Fruit fly (Drosophila melanogaster) whole organism, prepupa: ENCODE results near the gene CG4020.
A peak's percentile ranks its signal among the peaks of the same experiment; 100 is the strongest.

Experiments used
- Blimp-1 ChIP-seq: fragments of 200-800 bp; sonication (Bioruptor generic); optimal IDR thresholded peaks from 3 replicates; lab custom pipeline; 2017; ENCODE audit warnings: missing biosample characterization, missing genetic modification characterization, mild to moderate bottlenecking, moderate library complexity, missing genetic modification reagents
- CG10631 ChIP-seq: fragments of 200-800 bp; sonication (Bioruptor generic); optimal IDR thresholded peaks from 2 replicates; lab custom pipeline; 2016; ENCODE audit warnings: missing biosample characterization, missing genetic modification characterization
- CG11294 ChIP-seq: fragments of 200-800 bp; sonication (Bioruptor generic); IDR thresholded peaks from 2 replicates; pipeline ENCODE4 v1.3.6; 2022; ENCODE audit warnings: missing biosample characterization, missing genetic modification characterization
- CG11902 ChIP-seq: fragments of 200-800 bp; sonication (Bioruptor generic); optimal IDR thresholded peaks from 3 replicates; lab custom pipeline; 2016; ENCODE audit warnings: missing biosample characterization, missing genetic modification characterization
- CG15336 ChIP-seq: fragments of 200-800 bp; sonication (Bioruptor generic); IDR thresholded peaks from 2 replicates; pipeline ENCODE4 v1.3.6; 2022; ENCODE audit warnings: missing biosample characterization, missing genetic modification characterization
- CG1621 ChIP-seq: fragments of 200-800 bp; sonication (Bioruptor generic); optimal IDR thresholded peaks from 3 replicates; lab custom pipeline; 2018; ENCODE audit warnings: missing biosample characterization, mild to moderate bottlenecking, missing genetic modification characterization
- CG3032 ChIP-seq: fragments of 200-800 bp; optimal IDR thresholded peaks from 2 replicates; lab custom pipeline; 2019; ENCODE audit warnings: missing biosample characterization, mild to moderate bottlenecking, missing genetic modification characterization, moderate library complexity
- CG31627 ChIP-seq: fragments of 200-800 bp; sonication (Bioruptor generic); optimal IDR thresholded peaks from 3 replicates; lab custom pipeline; 2016; ENCODE audit warnings: missing biosample characterization, missing genetic modification characterization
- CG34406 ChIP-seq: fragments of 200-800 bp; sonication (Bioruptor generic); optimal IDR thresholded peaks from 3 replicates; lab custom pipeline; 2016; ENCODE audit warnings: missing biosample characterization, missing genetic modification characterization
- CG3919 ChIP-seq: fragments of 200-800 bp; sonication (Bioruptor generic); optimal IDR thresholded peaks from 3 replicates; lab custom pipeline; 2016; ENCODE audit warnings: missing biosample characterization, missing genetic modification characterization
- CG4318 ChIP-seq: fragments of 200-800 bp; sonication (Bioruptor generic); optimal IDR thresholded peaks from 3 replicates; lab custom pipeline; 2017; ENCODE audit warnings: missing biosample characterization, mild to moderate bottlenecking, missing genetic modification characterization
- CG6276 ChIP-seq: fragments of 200-800 bp; sonication (Bioruptor generic); optimal IDR thresholded peaks from 2 replicates; lab custom pipeline; 2017; ENCODE audit warnings: missing biosample characterization, mild to moderate bottlenecking, missing genetic modification characterization
- CG6792 ChIP-seq: fragments of 200-800 bp; sonication (Bioruptor generic); optimal IDR thresholded peaks from 3 replicates; lab custom pipeline; 2016; ENCODE audit warnings: missing biosample characterization, missing genetic modification characterization
- CG6854 ChIP-seq: fragments of 200-800 bp; sonication (Bioruptor generic); optimal IDR thresholded peaks from 2 replicates; lab custom pipeline; 2017; ENCODE audit warnings: missing biosample characterization, mild to moderate bottlenecking, missing genetic modification characterization
- CG7368 ChIP-seq: fragments of 200-800 bp; sonication (Bioruptor generic); optimal IDR thresholded peaks from 3 replicates; lab custom pipeline; 2016; ENCODE audit warnings: missing biosample characterization, missing genetic modification characterization
- CG8119 ChIP-seq: fragments of 200-800 bp; sonication (Bioruptor generic); IDR thresholded peaks from 3 replicates; pipeline ENCODE4 v1.3.6; 2022; ENCODE audit warnings: missing biosample characterization, missing genetic modification characterization
- CG8319 ChIP-seq: fragments of 200-800 bp; sonication (Bioruptor generic); optimal IDR thresholded peaks from 3 replicates; lab custom pipeline; 2016; ENCODE audit warnings: missing biosample characterization, missing genetic modification characterization
- CG8632 ChIP-seq: fragments of 200-800 bp; sonication (Bioruptor generic); optimal IDR thresholded peaks from 3 replicates; lab custom pipeline; 2016; ENCODE audit warnings: missing biosample characterization, missing genetic modification characterization
- Eip75B ChIP-seq: fragments of 200-800 bp; sonication (Bioruptor generic); optimal IDR thresholded peaks from 3 replicates; lab custom pipeline; 2016; ENCODE audit warnings: missing biosample characterization, missing genetic modification characterization
- Eip78C ChIP-seq: fragments of 200-800 bp; sonication (Bioruptor generic); peaks from one replicate; lab custom pipeline; 2016; ENCODE audit warnings: missing biosample characterization, missing genetic modification characterization
- Eip93F ChIP-seq: fragments of 200-800 bp; sonication (Bioruptor generic); optimal IDR thresholded peaks from 2 replicates; lab custom pipeline; 2016; ENCODE audit warnings: missing biosample characterization, mild to moderate bottlenecking, missing genetic modification characterization
- Ets21C ChIP-seq: fragments of 200-800 bp; sonication (Bioruptor generic); optimal IDR thresholded peaks from 3 replicates; lab custom pipeline; 2016; ENCODE audit warnings: missing biosample characterization, missing genetic modification characterization
- Ets96B ChIP-seq: fragments of 200-800 bp; optimal IDR thresholded peaks from 2 replicates; lab custom pipeline; 2019; ENCODE audit warnings: missing biosample characterization, mild to moderate bottlenecking, missing genetic modification characterization, moderate library complexity
- Gug ChIP-seq: fragments of 200-800 bp; sonication (Bioruptor generic); IDR thresholded peaks from 2 replicates; pipeline ENCODE4 v1.3.6; 2022; ENCODE audit warnings: missing biosample characterization, missing genetic modification characterization
- Hr38 ChIP-seq: sonication (Bioruptor generic); optimal IDR thresholded peaks from 2 replicates; lab custom pipeline; 2016; ENCODE audit warnings: missing biosample characterization, missing genetic modification characterization
- Hr39 ChIP-seq: fragments of 200-800 bp; sonication (Bioruptor generic); optimal IDR thresholded peaks from 2 replicates; lab custom pipeline; 2016; ENCODE audit warnings: missing biosample characterization, missing genetic modification characterization
- Hr4 ChIP-seq: fragments of 200-800 bp; sonication (Bioruptor generic); optimal IDR thresholded peaks from 3 replicates; lab custom pipeline; 2016; ENCODE audit warnings: missing biosample characterization, missing genetic modification characterization
- Lpt ChIP-seq: fragments of 200-800 bp; sonication (Bioruptor generic); optimal IDR thresholded peaks from 3 replicates; lab custom pipeline; 2016; ENCODE audit warnings: missing biosample characterization, missing genetic modification characterization
- Met ChIP-seq: fragments of 200-800 bp; sonication (Bioruptor generic); optimal IDR thresholded peaks from 3 replicates; lab custom pipeline; 2016; ENCODE audit warnings: missing biosample characterization, missing genetic modification characterization
- OdsH ChIP-seq: fragments of 200-800 bp; sonication (Bioruptor generic); optimal IDR thresholded peaks from 3 replicates; lab custom pipeline; 2016; ENCODE audit warnings: missing biosample characterization, missing genetic modification characterization
- Sox102F ChIP-seq: fragments of 200-800 bp; sonication (Bioruptor generic); optimal IDR thresholded peaks from 2 replicates; lab custom pipeline; 2016; ENCODE audit warnings: missing biosample characterization, mild to moderate bottlenecking, missing genetic modification characterization
- Sox14 ChIP-seq: fragments of 200-800 bp; sonication (Bioruptor generic); optimal IDR thresholded peaks from 3 replicates; lab custom pipeline; 2016; ENCODE audit warnings: missing biosample characterization, missing genetic modification characterization
- Sox15 ChIP-seq: fragments of 200-800 bp; sonication (Bioruptor generic); optimal IDR thresholded peaks from 3 replicates; lab custom pipeline; 2016; ENCODE audit warnings: missing biosample characterization, missing genetic modification characterization
- acj6 ChIP-seq: fragments of 200-800 bp; sonication (Bioruptor generic); optimal IDR thresholded peaks from 3 replicates; lab custom pipeline; 2016; ENCODE audit warnings: missing biosample characterization, missing genetic modification characterization
- cyc ChIP-seq: fragments of 200-800 bp; sonication (Bioruptor generic); optimal IDR thresholded peaks from 3 replicates; lab custom pipeline; 2016; ENCODE audit warnings: missing biosample characterization, missing genetic modification characterization
- dac ChIP-seq: fragments of 200-800 bp; sonication (Bioruptor generic); optimal IDR thresholded peaks from 2 replicates; lab custom pipeline; 2017; ENCODE audit warnings: missing biosample characterization, mild to moderate bottlenecking, missing genetic modification characterization
- dsx ChIP-seq: fragments of 200-800 bp; optimal IDR thresholded peaks from 3 replicates; lab custom pipeline; 2019; ENCODE audit warnings: missing biosample characterization, mild to moderate bottlenecking, missing genetic modification characterization, moderate library complexity; ENCODE audit not compliant: poor library complexity, severe bottlenecking
- eg ChIP-seq: fragments of 200-800 bp; sonication (Bioruptor generic); IDR thresholded peaks from 3 replicates; pipeline ENCODE4 v1.3.6; 2022; ENCODE audit warnings: missing biosample characterization, missing genetic modification characterization
- fd59A ChIP-seq: fragments of 200-800 bp; sonication (Bioruptor generic); optimal IDR thresholded peaks from 2 replicates; lab custom pipeline; 2017; ENCODE audit warnings: missing biosample characterization, mild to moderate bottlenecking, missing genetic modification characterization, missing genetic modification reagents
- fkh ChIP-seq: fragments of 200-800 bp; sonication (Bioruptor generic); optimal IDR thresholded peaks from 3 replicates; lab custom pipeline; 2017; ENCODE audit warnings: missing biosample characterization, mild to moderate bottlenecking, missing genetic modification characterization, moderate library complexity
- lz ChIP-seq: fragments of 200-800 bp; sonication (Bioruptor generic); optimal IDR thresholded peaks from 3 replicates; lab custom pipeline; 2016; ENCODE audit warnings: missing biosample characterization, missing genetic modification characterization
- net ChIP-seq: fragments of 200-800 bp; sonication (Bioruptor generic); optimal IDR thresholded peaks from 3 replicates; lab custom pipeline; 2016; ENCODE audit warnings: missing biosample characterization, missing genetic modification characterization
- pdm3 ChIP-seq: fragments of 200-800 bp; sonication (Bioruptor generic); optimal IDR thresholded peaks from 3 replicates; lab custom pipeline; 2016; ENCODE audit warnings: missing biosample characterization, missing genetic modification characterization
- spab ChIP-seq: fragments of 200-800 bp; sonication (Bioruptor generic); optimal IDR thresholded peaks from 2 replicates; lab custom pipeline; 2017; ENCODE audit warnings: missing biosample characterization, mild to moderate bottlenecking, missing genetic modification characterization, missing genetic modification reagents
- ss ChIP-seq, 2 experiments: fragments of 200-800 bp; sonication (Bioruptor generic); optimal IDR thresholded peaks; 2 replicates in 1 of 2; 3 replicates in 1 of 2; lab custom pipeline; 2017 to 2018; ENCODE audit warnings: mild to moderate bottlenecking in 2 of 2, missing biosample characterization in 2 of 2, missing genetic modification characterization in 2 of 2, moderate library complexity in 1 of 2
- svp ChIP-seq: fragments of 200-800 bp; sonication (Bioruptor generic); peaks from one replicate; lab custom pipeline; 2016; ENCODE audit warnings: missing biosample characterization, missing genetic modification characterization

Gene CG4020

DNA sequence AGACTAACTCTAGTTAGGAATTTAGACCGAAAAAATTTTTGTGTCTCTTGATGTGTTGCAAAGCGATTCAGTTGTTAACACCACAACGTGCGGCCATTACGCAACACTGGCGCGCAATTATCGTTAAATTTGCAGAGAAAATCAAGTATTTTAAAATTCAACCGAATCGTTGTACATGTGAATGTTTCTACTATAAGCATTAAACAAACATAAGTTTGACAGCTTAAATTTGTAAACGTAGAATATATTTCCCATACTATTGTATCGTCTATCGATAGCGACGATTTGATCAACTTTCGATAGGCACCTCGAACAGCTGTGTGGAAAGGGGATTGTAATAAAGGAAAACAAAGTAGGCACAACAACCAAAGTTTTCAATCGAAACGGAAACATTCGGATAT is 26.0 kb upstream of the CG4020 start, which contains the start of the genes Usp30 and CG16721 (continued):
- TF ChIP-seq CG6792 (GFP tag; lab: Kevin White, UChicago) (peak; percentile 4), OdsH (GFP tag; lab: Kevin White, UChicago) (no peak), eg (GFP tag; lab: Robert Waterston, UW) (no peak), CG6854 (GFP tag; lab: Kevin White, UChicago) (no peak), Ets96B (peak; percentile 6), Gug (GFP tag; lab: Robert Waterston, UW) (no peak), Hr39 (GFP tag; lab: Kevin White, UChicago) (peak; percentile 49), Met (GFP tag; lab: Kevin White, UChicago) (peak; percentile 57), CG11294 (GFP tag; lab: Robert Waterston, UW) (no peak), CG3919 (GFP tag; lab: Kevin White, UChicago) (peak; percentile 51), CG7368 (GFP tag; lab: Kevin White, UChicago) (peak; percentile 7), CG8632 (GFP tag; lab: Kevin White, UChicago) (peak; percentile 8), Eip93F (GFP tag; lab: Kevin White, UChicago) (no peak), lz (GFP tag; lab: Kevin White, UChicago) (peak; percentile 67), CG3032 (tag; lab: Kevin White, UChicago) (peak; percentile 20)
- TF ChIP-seq, all 60 proteins: peak for 28

DNA sequence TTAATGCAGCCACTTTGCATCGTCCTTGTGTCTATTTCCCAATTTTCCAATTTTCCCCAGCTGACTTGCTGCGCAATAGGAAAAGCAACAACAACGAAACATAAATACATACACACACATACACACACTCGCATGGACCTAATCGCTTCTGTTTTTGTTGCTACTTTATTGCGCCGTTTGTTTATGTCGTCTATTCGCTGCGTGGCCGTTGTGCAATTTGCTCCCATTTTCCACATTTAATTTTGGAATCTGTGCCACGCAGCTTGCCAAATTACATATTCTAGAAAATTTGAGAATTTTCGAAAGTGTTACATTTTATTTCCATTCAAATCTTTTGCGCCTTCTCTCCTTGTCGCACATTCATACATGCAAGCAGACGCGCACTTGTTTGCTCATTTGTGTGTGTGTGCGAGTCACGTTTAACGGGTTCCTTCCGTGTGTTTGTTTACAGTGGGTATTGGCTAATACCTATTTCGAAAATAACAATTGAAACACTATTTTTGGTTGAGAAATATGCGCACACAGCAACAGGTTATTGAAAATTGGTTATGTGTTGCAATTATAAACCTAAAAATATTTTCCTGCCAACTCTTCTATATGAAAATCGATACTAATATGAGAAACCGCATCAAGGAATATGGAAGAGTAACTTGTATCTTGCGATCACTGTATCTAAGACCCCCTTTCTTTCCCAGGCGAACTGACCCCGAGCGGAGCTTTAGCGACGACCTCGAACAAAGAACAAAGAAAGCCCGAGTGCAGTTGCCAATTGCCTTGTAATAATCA is 25.2 kb upstream of the CG4020 start:
- peak; percentile 84 for TF ChIP-seq CG3919 (GFP tag; lab: Kevin White, UChicago)
- peak; percentile 57 for TF ChIP-seq CG8319 (GFP tag; lab: Kevin White, UChicago)
- TF ChIP-seq net: peak; percentile 86
- peak; percentile 75 for TF ChIP-seq CG10631 (GFP tag; lab: Kevin White, UChicago)
- peak; percentile 91 for TF ChIP-seq Met (GFP tag; lab: Kevin White, UChicago)
- no peak for TF ChIP-seq spab (GFP tag; lab: Kevin White, UChicago)
- peak; percentile 77 for TF ChIP-seq CG6792 (GFP tag; lab: Kevin White, UChicago)
- TF ChIP-seq CG15336 (GFP tag; lab: Robert Waterston, UW): peak; percentile 85
- peak; percentile 78 for TF ChIP-seq Ets21C
- TF ChIP-seq Sox14 (GFP tag; lab: Kevin White, UChicago): peak; percentile 95
- TF ChIP-seq CG31627 (GFP tag; lab: Kevin White, UChicago): peak; percentile 88
- TF ChIP-seq cyc (GFP tag; lab: Kevin White, UChicago): peak; percentile 87
- TF ChIP-seq CG11902 (GFP tag; lab: Kevin White, UChicago): peak; percentile 67
- peak; percentile 57 for TF ChIP-seq CG1621 (tag; lab: Kevin White, UChicago)
- TF ChIP-seq CG8632 (GFP tag; lab: Kevin White, UChicago): peak; percentile 75
- TF ChIP-seq Lpt (GFP tag; lab: Kevin White, UChicago): peak; percentile 77
- no peak for TF ChIP-seq CG4318 (GFP tag; lab: Kevin White, UChicago)
- TF ChIP-seq CG11294 (GFP tag; lab: Robert Waterston, UW): peak; percentile 63
- TF ChIP-seq acj6: peak; percentile 80
- peak; percentile 73 for TF ChIP-seq dsx (GFP tag; lab: Kevin White, UChicago)
- peak; percentile 81 for TF ChIP-seq CG6276 (GFP tag; lab: Kevin White, UChicago)
- peak; percentile 86 for TF ChIP-seq Sox102F (GFP tag; lab: Kevin White, UChicago)
- peak; percentile 87 for TF ChIP-seq pdm3 (GFP tag; lab: Kevin White, UChicago)
- peak; percentile 95 for TF ChIP-seq Eip78C (GFP tag; lab: Kevin White, UChicago)
- TF ChIP-seq dac (GFP tag; lab: Kevin White, UChicago): peak; percentile 58
- peak; percentile 85 for TF ChIP-seq lz (GFP tag; lab: Kevin White, UChicago)
- peak; percentile 78 for TF ChIP-seq eg (GFP tag; lab: Robert Waterston, UW)
- peak; percentile 95 for TF ChIP-seq svp
- TF ChIP-seq Eip93F (GFP tag; lab: Kevin White, UChicago): no peak
- peak; percentile 89 for TF ChIP-seq Hr39 (GFP tag; lab: Kevin White, UChicago)
- peak; percentile 61 for TF ChIP-seq fd59A (GFP tag; lab: Kevin White, UChicago)
- TF ChIP-seq fkh: peak; percentile 96
- TF ChIP-seq CG8119 (GFP tag; lab: Robert Waterston, UW): peak; percentile 86
- TF ChIP-seq Blimp-1 (GFP tag; lab: Kevin White, UChicago): peak; percentile 58
- peak; percentile 80 for TF ChIP-seq Eip75B (GFP tag; lab: Kevin White, UChicago)
- peak; percentile 70 for TF ChIP-seq Hr4 (GFP tag; lab: Kevin White, UChicago)
- TF ChIP-seq Hr38 (GFP tag; lab: Kevin White, UChicago): no peak
- TF ChIP-seq ss (GFP tag; optimal IDR thresholded peaks at IDR 0.05; lab: Kevin White, UChicago): peak; percentile 67 to 87
- peak; percentile 49 for TF ChIP-seq Sox15 (GFP tag; lab: Kevin White, UChicago)
- peak; percentile 83 for TF ChIP-seq OdsH (GFP tag; lab: Kevin White, UChicago)
- TF ChIP-seq CG3032 (tag; lab: Kevin White, UChicago): peak; percentile 66
- TF ChIP-seq CG34406 (GFP tag; lab: Kevin White, UChicago): peak; percentile 70
- peak; percentile 78 for TF ChIP-seq Ets96B
